Worm (Caenorhabditis elegans) whole organism, young adult: ENCODE measurements around the gene R06F6.14.

Source experiments
- B0035.1 ChIP-seq: sonication (generic microtip); optimal IDR thresholded peaks from 2 replicates; lab custom pipeline; 2016; ENCODE audit warnings: missing genetic modification characterization, mild to moderate bottlenecking, missing compliant biosample characterization, missing genotype, missing genetic modification reagents
- B0336.3 ChIP-seq: fragments of 200-800 bp; sonication (Bioruptor generic); IDR thresholded peaks from 2 replicates; pipeline ENCODE4 v1.3.6; 2022; ENCODE audit warnings: missing genetic modification characterization, missing compliant biosample characterization
- F23B12.7 ChIP-seq: sonication (generic microtip); optimal IDR thresholded peaks from 2 replicates; lab custom pipeline; 2017; ENCODE audit warnings: missing genetic modification characterization, mild to moderate bottlenecking, missing compliant biosample characterization, antibody characterized with exemption, moderate library complexity; ENCODE audit not compliant: insufficient read depth
- F37B4.10 ChIP-seq: fragments of 200-800 bp; sonication (Bioruptor generic); IDR thresholded peaks from 2 replicates; pipeline ENCODE4 v1.3.6; 2022; ENCODE audit warnings: missing genetic modification characterization, missing compliant biosample characterization
- F52B5.7 ChIP-seq: sonication (generic microtip); optimal IDR thresholded peaks from 2 replicates; lab custom pipeline; 2016; ENCODE audit warnings: mild to moderate bottlenecking, missing genetic modification characterization, missing compliant biosample characterization
- Y53G8AR.9 ChIP-seq: fragments of 200-800 bp; sonication (Bioruptor generic); conservative IDR thresholded peaks from 2 replicates; pipeline ENCODE4 v1.3.6; 2022; ENCODE audit warnings: missing genetic modification reagents, missing genetic modification characterization, missing compliant biosample characterization
- Y56A3A.18 ChIP-seq: fragments of 200-800 bp; sonication (Bioruptor generic); IDR thresholded peaks from 2 replicates; pipeline ENCODE4 v1.3.6; 2022; ENCODE audit warnings: missing genetic modification reagents, missing genetic modification characterization, missing compliant biosample characterization
- Y67H2A.10 ChIP-seq: fragments of 200-800 bp; sonication (Bioruptor generic); conservative IDR thresholded peaks from 2 replicates; pipeline ENCODE4 v1.3.6; 2022; ENCODE audit warnings: missing genetic modification reagents, missing genetic modification characterization, missing compliant biosample characterization
- Y79H2A.3 ChIP-seq: fragments of 200-800 bp; sonication (Bioruptor generic); conservative IDR thresholded peaks from 2 replicates; pipeline ENCODE4 v1.3.6; 2022; ENCODE audit warnings: missing genetic modification reagents, missing genetic modification characterization, missing compliant biosample characterization
- Y95B8A.8 ChIP-seq: fragments of 200-800 bp; sonication (Bioruptor generic); IDR thresholded peaks from 2 replicates; pipeline ENCODE4 v1.3.6; 2022; ENCODE audit warnings: missing genetic modification reagents, missing genetic modification characterization, missing compliant biosample characterization
- aptf-2 ChIP-seq: fragments of 200-800 bp; sonication (Bioruptor generic); conservative IDR thresholded peaks from 2 replicates; pipeline ENCODE4 v1.3.6; 2022; ENCODE audit warnings: missing genetic modification reagents, missing genetic modification characterization, missing compliant biosample characterization
- aptf-3 ChIP-seq: fragments of 200-800 bp; sonication (Bioruptor generic); IDR thresholded peaks from 2 replicates; pipeline ENCODE4 v1.3.6; 2022; ENCODE audit warnings: missing genetic modification characterization, missing compliant biosample characterization
- atf-7 ChIP-seq: sonication (generic microtip); optimal IDR thresholded peaks from 2 replicates; lab custom pipeline; 2017; ENCODE audit warnings: mild to moderate bottlenecking, missing genetic modification characterization, missing compliant biosample characterization
- attf-3 ChIP-seq: fragments of 200-800 bp; sonication (Bioruptor generic); conservative IDR thresholded peaks from 2 replicates; pipeline ENCODE4 v1.3.6; 2022; ENCODE audit warnings: missing genetic modification reagents, missing genetic modification characterization, missing compliant biosample characterization
- attf-6 ChIP-seq: fragments of 200-800 bp; sonication (Bioruptor generic); IDR thresholded peaks from 2 replicates; pipeline ENCODE4 v1.3.6; 2022; ENCODE audit warnings: missing genetic modification reagents, missing genetic modification characterization, missing compliant biosample characterization
- bed-1 ChIP-seq: fragments of 200-800 bp; sonication (Bioruptor generic); IDR thresholded peaks from 2 replicates; pipeline ENCODE4 v1.3.6; 2022; ENCODE audit warnings: missing genetic modification reagents, missing genetic modification characterization, missing compliant biosample characterization
- cebp-1 ChIP-seq, 2 experiments: fragments of 200-800 bp in 1 of 2; sonication (Bioruptor generic) in 1 of 2; sonication (generic microtip) in 1 of 2; IDR thresholded peaks in 1 of 2; optimal IDR thresholded peaks in 1 of 2; 2 replicates each; pipeline versions ENCODE4 v1.3.6 to Lab custom; 2017 to 2022; ENCODE audit warnings: missing compliant biosample characterization in 2 of 2, missing genetic modification characterization in 2 of 2, mild to moderate bottlenecking in 1 of 2, missing genetic modification reagents in 1 of 2, moderate library complexity in 1 of 2
- cebp-2 ChIP-seq: fragments of 200-800 bp; sonication (Bioruptor generic); IDR thresholded peaks from 2 replicates; pipeline ENCODE4 v1.3.6; 2022; ENCODE audit warnings: missing genetic modification characterization, missing compliant biosample characterization
- ceh-100 ChIP-seq: fragments of 200-800 bp; sonication (Bioruptor generic); IDR thresholded peaks from 2 replicates; pipeline ENCODE4 v1.3.6; 2022; ENCODE audit warnings: missing genetic modification reagents, missing genetic modification characterization, missing compliant biosample characterization
- ceh-91 ChIP-seq: fragments of 200-800 bp; sonication (Bioruptor generic); IDR thresholded peaks from 2 replicates; pipeline ENCODE4 v1.3.6; 2022; ENCODE audit warnings: missing genetic modification reagents, missing genetic modification characterization, missing compliant biosample characterization
- die-1 ChIP-seq: sonication (generic microtip); optimal IDR thresholded peaks from 2 replicates; lab custom pipeline; 2016; ENCODE audit warnings: missing genotype, mild to moderate bottlenecking, missing genetic modification characterization, missing compliant biosample characterization
- dox-1 ChIP-seq: fragments of 200-800 bp; sonication (Bioruptor generic); IDR thresholded peaks from 2 replicates; pipeline ENCODE4 v1.3.6; 2022; ENCODE audit warnings: missing genetic modification reagents, missing genetic modification characterization, missing compliant biosample characterization
- dpff-1 ChIP-seq: sonication (generic microtip); optimal IDR thresholded peaks from 2 replicates; lab custom pipeline; 2017; ENCODE audit warnings: mild to moderate bottlenecking, missing genetic modification characterization, missing compliant biosample characterization
- gei-17 ChIP-seq: fragments of 200-800 bp; sonication (Bioruptor generic); optimal IDR thresholded peaks from 2 replicates; lab custom pipeline; 2018; ENCODE audit warnings: mild to moderate bottlenecking, missing genetic modification characterization, missing compliant biosample characterization
- him-1 ChIP-seq: sonication (generic microtip); optimal IDR thresholded peaks from 2 replicates; lab custom pipeline; 2016; ENCODE audit warnings: missing genotype, missing genetic modification reagents, missing genetic modification characterization, missing compliant biosample characterization
- lag-1 ChIP-seq: fragments of 200-800 bp; sonication (Bioruptor generic); IDR thresholded peaks from 2 replicates; pipeline ENCODE4 v1.3.6; 2022; ENCODE audit warnings: missing genetic modification reagents, missing genetic modification characterization, missing compliant biosample characterization
- let-607 ChIP-seq, 2 experiments: fragments of 200-800 bp in 1 of 2; sonication (Bioruptor generic) in 1 of 2; sonication (generic microtip) in 1 of 2; optimal IDR thresholded peaks; 2 replicates each; lab custom pipeline; 2016 to 2018; ENCODE audit warnings: mild to moderate bottlenecking in 2 of 2, missing compliant biosample characterization in 2 of 2, missing genetic modification characterization in 2 of 2, moderate library complexity in 2 of 2, missing genotype in 1 of 2
- lir-1 ChIP-seq: fragments of 200-800 bp; sonication (Bioruptor generic); conservative IDR thresholded peaks from 2 replicates; pipeline ENCODE4 v1.3.6; 2022; ENCODE audit warnings: missing genetic modification reagents, missing genetic modification characterization, missing compliant biosample characterization
- lsy-27 ChIP-seq: sonication (generic microtip); optimal IDR thresholded peaks from 2 replicates; lab custom pipeline; 2017; ENCODE audit warnings: missing genetic modification characterization, mild to moderate bottlenecking, missing compliant biosample characterization, antibody characterized with exemption, missing genotype, borderline replicate concordance; ENCODE audit not compliant: insufficient read depth
- madf-10 ChIP-seq: sonication (generic microtip); optimal IDR thresholded peaks from 2 replicates; lab custom pipeline; 2016; ENCODE audit warnings: mild to moderate bottlenecking, missing genetic modification characterization, missing compliant biosample characterization
- madf-3 ChIP-seq: fragments of 200-800 bp; sonication (Bioruptor generic); IDR thresholded peaks from 2 replicates; pipeline ENCODE4 v1.3.6; 2022; ENCODE audit warnings: missing genetic modification reagents, missing genetic modification characterization, missing compliant biosample characterization
- madf-6 ChIP-seq: fragments of 200-800 bp; sonication (Bioruptor generic); IDR thresholded peaks from 2 replicates; pipeline ENCODE4 v1.3.6; 2022; ENCODE audit warnings: missing genetic modification reagents, missing genetic modification characterization, missing compliant biosample characterization
- nfya-2 ChIP-seq: fragments of 200-800 bp; sonication (Bioruptor generic); IDR thresholded peaks from 2 replicates; pipeline ENCODE4 v1.3.6; 2022; ENCODE audit warnings: missing genetic modification reagents, missing genetic modification characterization, missing compliant biosample characterization
- nhr-90 ChIP-seq: sonication (generic microtip); optimal IDR thresholded peaks from 2 replicates; lab custom pipeline; 2016; ENCODE audit warnings: missing genotype, mild to moderate bottlenecking, missing genetic modification characterization, missing compliant biosample characterization
- rec-8 ChIP-seq, 2 experiments: sonication (generic microtip); optimal IDR thresholded peaks; 2 replicates each; lab custom pipeline; 2016; ENCODE audit warnings: mild to moderate bottlenecking in 2 of 2, missing genetic modification characterization in 2 of 2, missing genetic modification reagents in 2 of 2, missing genotype in 2 of 2, missing biosample characterization in 1 of 2, missing compliant biosample characterization in 1 of 2, moderate library complexity in 1 of 2
- rpc-1 ChIP-seq, 2 experiments: fragments of 150-350 bp in 1 of 2; sonication (generic microtip) in 1 of 2; optimal IDR thresholded peaks; 2 replicates each; lab custom pipeline; 2014 to 2018; ENCODE audit warnings: missing biosample characterization in 1 of 2, missing genetic modification characterization in 1 of 2, missing genetic modification reagents in 1 of 2, missing genotype in 1 of 2
- snpc-3.4 ChIP-seq: sonication (generic microtip); optimal IDR thresholded peaks from 2 replicates; lab custom pipeline; 2017; ENCODE audit warnings: missing genetic modification characterization, mild to moderate bottlenecking, missing compliant biosample characterization, antibody characterized with exemption, moderate library complexity, missing genotype, missing genetic modification reagents
- snpc-4 ChIP-seq, 5 experiments: fragments of 150-350 bp in 1 of 5; sonication (generic microtip) in 4 of 5; optimal IDR thresholded peaks; 2 replicates each; lab custom pipeline; 2014 to 2018; ENCODE audit warnings: missing genetic modification characterization in 5 of 5, missing biosample characterization in 3 of 5, antibody characterized with exemption in 2 of 5, mild to moderate bottlenecking in 2 of 5, missing compliant biosample characterization in 2 of 5, missing genotype in 2 of 5, moderate library complexity in 2 of 5, missing genetic modification reagents in 1 of 5
- sptf-2 ChIP-seq: fragments of 200-800 bp; sonication (Bioruptor generic); optimal IDR thresholded peaks from 2 replicates; lab custom pipeline; 2018; ENCODE audit warnings: mild to moderate bottlenecking, missing genetic modification characterization, missing compliant biosample characterization
- tbx-9 ChIP-seq: sonication (generic microtip); optimal IDR thresholded peaks from 2 replicates; lab custom pipeline; 2016; ENCODE audit warnings: borderline replicate concordance, missing genetic modification characterization, inconsistent platforms, missing compliant biosample characterization
- unc-130 ChIP-seq: sonication (generic microtip); optimal IDR thresholded peaks from 2 replicates; lab custom pipeline; 2016; ENCODE audit warnings: missing genetic modification reagents, missing genetic modification characterization, missing compliant biosample characterization
- unc-62 ChIP-seq: fragments of 150-350 bp; optimal IDR thresholded peaks from 2 replicates; lab custom pipeline; 2014; ENCODE audit warnings: missing biosample characterization, missing genetic modification reagents, missing genetic modification characterization
- zfh-2 ChIP-seq: fragments of 200-800 bp; sonication (Bioruptor generic); conservative IDR thresholded peaks from 2 replicates; pipeline ENCODE4 v1.3.6; 2022; ENCODE audit warnings: missing genetic modification reagents, missing genetic modification characterization, missing compliant biosample characterization
- zim-3 ChIP-seq: sonication (generic microtip); optimal IDR thresholded peaks from 2 replicates; lab custom pipeline; 2017; ENCODE audit warnings: mild to moderate bottlenecking, missing genetic modification characterization, moderate library complexity, missing compliant biosample characterization
- ztf-26 ChIP-seq: sonication (generic microtip); optimal IDR thresholded peaks from 2 replicates; lab custom pipeline; 2017; ENCODE audit warnings: missing genetic modification characterization, missing compliant biosample characterization

The R06F6.14 gene

DNA sequence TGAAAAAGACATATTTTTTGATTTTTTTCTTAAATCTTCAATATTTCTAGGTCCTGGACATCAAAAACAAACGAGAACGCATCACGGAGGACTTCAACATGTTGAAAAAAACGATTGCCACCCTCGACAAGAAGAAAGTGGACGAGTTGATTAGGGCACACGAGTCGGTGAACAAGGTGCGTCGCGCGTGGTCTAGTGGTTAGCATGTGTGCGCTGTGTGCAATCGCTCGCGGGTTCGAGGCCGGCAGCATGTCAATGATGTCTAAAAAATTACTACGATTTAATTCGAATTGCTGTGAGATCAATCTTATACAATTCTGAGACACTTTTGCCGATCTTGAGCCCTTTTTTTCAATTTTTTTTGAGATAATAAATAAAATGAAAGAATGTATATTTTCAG lies 31.0 kb downstream of the R06F6.14 start (continued):
- TF ChIP-seq B0035.1 (tag; lab: Kevin White, UChicago) (peak; percentile 48), lir-1 (peak; percentile 58; the same call in 1 of the 2 replicates), lsy-27 (tag; lab: Kevin White, UChicago) (peak; percentile 79), him-1 (tag; lab: Kevin White, UChicago) (peak; percentile 91), attf-3 (peak; percentile 59; the same call in 1 of the 2 replicates), Y95B8A.8 (GFP tag; lab: Robert Waterston, UW) (peak; percentile 78; the same call in 1 of the 2 replicates), lag-1 (GFP tag; lab: Robert Waterston, UW) (no peak), die-1 (peak; percentile 94), Y67H2A.10 (GFP tag; lab: Robert Waterston, UW) (0 out of 2 replicates have a peak, but pooled peaks have one; percentile 18), B0336.3 (GFP tag; lab: Robert Waterston, UW) (peak; percentile 81), cebp-1 (GFP tag; IDR thresholded peaks at IDR 0.05; lab: Robert Waterston, UW) (peak; percentile 37; the same call in 1 of the 2 replicates), cebp-1 (tag; optimal IDR thresholded peaks at IDR 0.05; lab: Kevin White, UChicago) (peak; percentile 76), snpc-4 (GFP tag; optimal IDR thresholded peaks at IDR 0.05; lab: Kevin White, UChicago) (peak; percentile 75), snpc-4 (tag; optimal IDR thresholded peaks at IDR 0.05; lab: Kevin White, UChicago) (peak; percentile 24 to 78 (median 72)), let-607 (tag; optimal IDR thresholded peaks at IDR 0.05; lab: Kevin White, UChicago) (peak; percentile 13 to 61), madf-10 (tag; lab: Kevin White, UChicago) (peak; percentile 82), madf-3 (GFP tag; lab: Robert Waterston, UW) (peak; percentile 60; the same call in 1 of the 2 replicates), F52B5.7 (peak; percentile 80), aptf-2 (no peak), gei-17 (GFP tag; lab: Kevin White, UChicago) (no peak), zfh-2 (GFP tag; lab: Robert Waterston, UW) (peak; percentile 64), rpc-1 (optimal IDR thresholded peaks at IDR 0.05; lab: Kevin White, UChicago) (peak; percentile 87), rpc-1 (tag; optimal IDR thresholded peaks at IDR 0.05; lab: Kevin White, UChicago) (peak; percentile 87), zim-3 (tag; lab: Kevin White, UChicago) (peak; percentile 90), attf-6 (GFP tag; lab: Robert Waterston, UW) (peak; percentile 34; the same call in 1 of the 2 replicates), ceh-100 (GFP tag; lab: Robert Waterston, UW) (peak; percentile 79), ceh-91 (GFP tag; lab: Robert Waterston, UW) (no peak), sptf-2 (GFP tag; lab: Kevin White, UChicago) (peak; percentile 24), rec-8 (tag; optimal IDR thresholded peaks at IDR 0.05; lab: Kevin White, UChicago) (peak; percentile 76 to 94), dpff-1 (no peak), Y79H2A.3 (GFP tag; lab: Robert Waterston, UW) (0 out of 2 replicates have a peak, but pooled peaks have one; percentile 29), cebp-2 (GFP tag; lab: Robert Waterston, UW) (peak; percentile 74; the same call in 1 of the 2 replicates), snpc-3.4 (tag; lab: Kevin White, UChicago) (peak; percentile 75), bed-1 (GFP tag; lab: Robert Waterston, UW) (no peak), unc-62 (no peak), atf-7 (tag; lab: Kevin White, UChicago) (peak; percentile 82), Y53G8AR.9 (peak; percentile 88), unc-130 (GFP tag; lab: Kevin White, UChicago) (peak; percentile 10), nhr-90 (tag; lab: Kevin White, UChicago) (peak; percentile 90), F37B4.10 (GFP tag; lab: Robert Waterston, UW) (no peak), tbx-9 (peak; percentile 38), madf-6 (peak; percentile 64), dox-1 (GFP tag; lab: Robert Waterston, UW) (peak; percentile 88), F23B12.7 (tag; lab: Kevin White, UChicago) (peak; percentile 82), nfya-2 (no peak), Y56A3A.18 (GFP tag; lab: Robert Waterston, UW) (0 out of 2 replicates have a peak, but pooled peaks have one; percentile 61), aptf-3 (GFP tag; lab: Robert Waterston, UW) (peak; percentile 61; the same call in 1 of the 2 replicates), ztf-26 (tag; lab: Kevin White, UChicago) (peak; percentile 79)
